Fruit fly (Drosophila melanogaster) whole organism, embryonic: Measurements from ENCODE around the gene PIG-U.
A peak's percentile ranks its signal among the peaks of the same experiment; 100 is the strongest.

Source experiments
- Ada2b ChIP-seq: fragments of 200-800 bp; sonication (Bioruptor generic); IDR thresholded peaks from 2 replicates; pipeline ENCODE4 v1.3.6; 2022; ENCODE audit warnings: missing biosample characterization, missing genetic modification characterization
- CG10147 ChIP-seq: fragments of 200-800 bp; sonication (Bioruptor generic); optimal IDR thresholded peaks from 2 replicates; lab custom pipeline; 2019; ENCODE audit warnings: missing biosample characterization, mild to moderate bottlenecking, missing genetic modification characterization, moderate library complexity
- CG10274 ChIP-seq: fragments of 200-800 bp; sonication (Bioruptor generic); optimal IDR thresholded peaks from 3 replicates; lab custom pipeline; 2017; ENCODE audit warnings: missing biosample characterization, mild to moderate bottlenecking, missing genetic modification characterization
- CG10366 ChIP-seq: fragments of 200-800 bp; sonication (Bioruptor generic); IDR thresholded peaks from 2 replicates; pipeline ENCODE4 v1.3.6; 2022; ENCODE audit warnings: missing biosample characterization, missing genetic modification characterization
- CG11093 ChIP-seq: fragments of 200-800 bp; sonication (Bioruptor generic); IDR thresholded peaks from 3 replicates; pipeline ENCODE4 v1.3.6; 2022; ENCODE audit warnings: missing biosample characterization, missing genetic modification characterization
- CG11456 ChIP-seq: fragments of 200-800 bp; sonication (Bioruptor generic); IDR thresholded peaks from 3 replicates; pipeline ENCODE4 v1.3.6; 2022; ENCODE audit warnings: missing biosample characterization, missing genetic modification characterization
- CG12391 ChIP-seq: fragments of 200-800 bp; sonication (Bioruptor generic); optimal IDR thresholded peaks from 3 replicates; lab custom pipeline; 2018; ENCODE audit warnings: missing biosample characterization, mild to moderate bottlenecking, missing genetic modification characterization, moderate library complexity
- CG12659 ChIP-seq: fragments of 200-800 bp; sonication (Bioruptor generic); optimal IDR thresholded peaks from 3 replicates; lab custom pipeline; 2017; ENCODE audit warnings: mild to moderate bottlenecking, missing biosample characterization, missing genetic modification reagents, missing genetic modification characterization
- CG14014 ChIP-seq: fragments of 200-800 bp; sonication (Bioruptor generic); IDR thresholded peaks from 2 replicates; pipeline ENCODE4 v1.3.6; 2022; ENCODE audit warnings: missing biosample characterization, missing genetic modification characterization
- CG15073 ChIP-seq: fragments of 200-800 bp; sonication (Bioruptor generic); optimal IDR thresholded peaks from 2 replicates; lab custom pipeline; 2016; ENCODE audit warnings: missing biosample characterization, missing genetic modification characterization
- CG15696 ChIP-seq: fragments of 200-800 bp; sonication (Bioruptor generic); optimal IDR thresholded peaks from 2 replicates; lab custom pipeline; 2019; ENCODE audit warnings: missing biosample characterization, mild to moderate bottlenecking, missing genetic modification characterization, moderate library complexity
- CG18764 ChIP-seq: fragments of 200-800 bp; sonication (Bioruptor generic); optimal IDR thresholded peaks from 3 replicates; lab custom pipeline; 2016; ENCODE audit warnings: missing biosample characterization, missing genetic modification characterization
- CG43689 ChIP-seq: fragments of 200-800 bp; sonication (Bioruptor generic); IDR thresholded peaks from 2 replicates; pipeline ENCODE4 v1.3.6; 2022; ENCODE audit warnings: missing biosample characterization, missing genetic modification characterization
- CG4617 ChIP-seq: fragments of 200-800 bp; sonication (Bioruptor generic); optimal IDR thresholded peaks from 3 replicates; lab custom pipeline; 2016; ENCODE audit warnings: missing biosample characterization, missing genetic modification characterization, borderline replicate concordance
- CG7372 ChIP-seq: fragments of 200-800 bp; sonication (Bioruptor generic); IDR thresholded peaks from 2 replicates; pipeline ENCODE4 v1.3.6; 2022; ENCODE audit warnings: missing biosample characterization, missing genetic modification characterization
- CG8388 ChIP-seq: fragments of 200-800 bp; sonication (Bioruptor generic); optimal IDR thresholded peaks from 2 replicates; lab custom pipeline; 2019; ENCODE audit warnings: missing biosample characterization, mild to moderate bottlenecking, missing genetic modification characterization, moderate library complexity
- CoRest ChIP-seq: fragments of 200-800 bp; sonication (Bioruptor generic); optimal IDR thresholded peaks from 3 replicates; lab custom pipeline; 2018; ENCODE audit warnings: missing biosample characterization, mild to moderate bottlenecking, missing genetic modification characterization, moderate library complexity
- CrebB ChIP-seq: fragments of 200-800 bp; sonication (Bioruptor generic); optimal IDR thresholded peaks from 3 replicates; lab custom pipeline; 2018; ENCODE audit warnings: missing biosample characterization, mild to moderate bottlenecking, missing genetic modification characterization
- E2f1 ChIP-seq: fragments of 200-800 bp; sonication (Bioruptor generic); IDR thresholded peaks from 2 replicates; pipeline ENCODE4 v1.3.6; 2022; ENCODE audit warnings: missing biosample characterization, missing genetic modification characterization
- Eip74EF ChIP-seq, 2 experiments: fragments of 200-800 bp in 1 of 2; fragments of >200 bp in 1 of 2; sonication (Bioruptor generic) in 1 of 2; optimal IDR thresholded peaks; 2 replicates each; lab custom pipeline; 2017 to 2019; ENCODE audit warnings: missing biosample characterization in 2 of 2, missing genetic modification characterization in 2 of 2, mild to moderate bottlenecking in 1 of 2, moderate library complexity in 1 of 2
- Ets97D ChIP-seq: fragments of 200-800 bp; sonication (Bioruptor generic); optimal IDR thresholded peaks from 3 replicates; lab custom pipeline; 2016; ENCODE audit warnings: missing biosample characterization, missing genetic modification characterization
- GATAe ChIP-seq: fragments of 200-800 bp; sonication (Bioruptor generic); conservative IDR thresholded peaks from 2 replicates; pipeline ENCODE4 v1.3.6; 2022; ENCODE audit warnings: missing biosample characterization, missing genetic modification characterization
- Hey ChIP-seq: fragments of 200-800 bp; sonication (Bioruptor generic); optimal IDR thresholded peaks from 3 replicates; lab custom pipeline; 2018; ENCODE audit warnings: missing biosample characterization, mild to moderate bottlenecking, missing genetic modification characterization
- NK7.1 ChIP-seq: fragments of 200-800 bp; sonication (Bioruptor generic); optimal IDR thresholded peaks from 3 replicates; lab custom pipeline; 2016; ENCODE audit warnings: missing biosample characterization, missing genetic modification characterization
- Rfx ChIP-seq: fragments of 200-800 bp; sonication (Bioruptor generic); IDR thresholded peaks from 2 replicates; pipeline ENCODE4 v1.3.6; 2022; ENCODE audit warnings: missing biosample characterization, missing genetic modification characterization
- Scr ChIP-seq: fragments of 200-800 bp; sonication (Bioruptor generic); IDR thresholded peaks from 2 replicates; pipeline ENCODE4 v1.3.6; 2022; ENCODE audit warnings: missing biosample characterization, missing genetic modification characterization; ENCODE audit not compliant: partially characterized antibody
- Ssrp ChIP-seq: fragments of 200-800 bp; sonication (Bioruptor generic); optimal IDR thresholded peaks from 2 replicates; lab custom pipeline; 2018; ENCODE audit warnings: missing biosample characterization, mild to moderate bottlenecking, missing genetic modification characterization, moderate library complexity
- Tbp ChIP-seq: fragments of >200 bp; optimal IDR thresholded peaks from 2 replicates; lab custom pipeline; 2018; ENCODE audit warnings: missing biosample characterization, missing genetic modification characterization
- ac ChIP-seq: fragments of 200-800 bp; sonication (Bioruptor generic); optimal IDR thresholded peaks from 3 replicates; lab custom pipeline; 2017; ENCODE audit warnings: missing biosample characterization, mild to moderate bottlenecking, missing genetic modification characterization
- ase ChIP-seq: fragments of 200-800 bp; sonication (Bioruptor generic); IDR thresholded peaks from 3 replicates; pipeline ENCODE4 v1.3.6; 2022; ENCODE audit warnings: missing biosample characterization, missing genetic modification characterization
- bbx ChIP-seq: fragments of 200-800 bp; sonication (Bioruptor generic); IDR thresholded peaks from 2 replicates; pipeline ENCODE4 v1.3.6; 2022; ENCODE audit warnings: missing biosample characterization, missing genetic modification characterization; ENCODE audit not compliant: partially characterized antibody
- bcd ChIP-seq: fragments of 200-800 bp; sonication (Bioruptor generic); optimal IDR thresholded peaks from 2 replicates; lab custom pipeline; 2017; ENCODE audit warnings: missing biosample characterization, mild to moderate bottlenecking, missing genetic modification characterization
- bowl ChIP-seq: fragments of 200-800 bp; sonication (Bioruptor generic); IDR thresholded peaks from 2 replicates; pipeline ENCODE4 v1.3.6; 2022; ENCODE audit warnings: missing biosample characterization, missing genetic modification characterization
- cg ChIP-seq: fragments of 200-800 bp; sonication (Bioruptor generic); optimal IDR thresholded peaks from 3 replicates; lab custom pipeline; 2019; ENCODE audit warnings: missing biosample characterization, mild to moderate bottlenecking, missing genetic modification characterization, moderate library complexity
- chif ChIP-seq, 2 experiments: fragments of 200-800 bp; sonication (Bioruptor generic); optimal IDR thresholded peaks; 3 replicates each; lab custom pipeline; 2016; ENCODE audit warnings: missing biosample characterization in 2 of 2, missing genetic modification characterization in 2 of 2
- corto ChIP-seq: fragments of 200-800 bp; sonication (Bioruptor generic); optimal IDR thresholded peaks from 2 replicates; lab custom pipeline; 2016; ENCODE audit warnings: missing biosample characterization, mild to moderate bottlenecking, missing genetic modification characterization, moderate library complexity
- croc ChIP-seq: fragments of 200-800 bp; sonication (Bioruptor generic); conservative IDR thresholded peaks from 3 replicates; pipeline ENCODE4 v1.3.6; 2022; ENCODE audit warnings: missing biosample characterization, missing genetic modification characterization
- crp ChIP-seq, 2 experiments: fragments of 200-800 bp; sonication (Bioruptor generic); optimal IDR thresholded peaks; 2 replicates in 1 of 2; 3 replicates in 1 of 2; lab custom pipeline; 2017; ENCODE audit warnings: missing biosample characterization in 2 of 2, missing genetic modification characterization in 2 of 2, mild to moderate bottlenecking in 1 of 2, moderate library complexity in 1 of 2
- dm ChIP-seq: fragments of 200-800 bp; sonication (Bioruptor generic); optimal IDR thresholded peaks from 3 replicates; lab custom pipeline; 2016; ENCODE audit warnings: missing biosample characterization, missing genetic modification characterization
- grn ChIP-seq: fragments of 200-800 bp; sonication (Bioruptor generic); optimal IDR thresholded peaks from 3 replicates; lab custom pipeline; 2017; ENCODE audit warnings: missing biosample characterization, missing genetic modification characterization
- h ChIP-seq: fragments of >200 bp; optimal IDR thresholded peaks from 2 replicates; lab custom pipeline; 2017
- lilli ChIP-seq: fragments of 200-800 bp; sonication (Bioruptor generic); optimal IDR thresholded peaks from 3 replicates; lab custom pipeline; 2016; ENCODE audit warnings: missing biosample characterization, missing genetic modification characterization
- maf-S ChIP-seq: fragments of 200-800 bp; sonication (Bioruptor generic); optimal IDR thresholded peaks from 2 replicates; lab custom pipeline; 2016; ENCODE audit warnings: missing biosample characterization, missing genetic modification characterization
- ro ChIP-seq: fragments of 200-800 bp; sonication (Bioruptor generic); IDR thresholded peaks from 2 replicates; pipeline ENCODE4 v1.3.6; 2022; ENCODE audit warnings: missing biosample characterization, missing genetic modification characterization
- run ChIP-seq: fragments of 200-800 bp; sonication (Bioruptor generic); optimal IDR thresholded peaks from 3 replicates; lab custom pipeline; 2018; ENCODE audit warnings: missing biosample characterization, mild to moderate bottlenecking, missing genetic modification characterization
- sens-2 ChIP-seq: fragments of 200-800 bp; sonication (Bioruptor generic); IDR thresholded peaks from 2 replicates; pipeline ENCODE4 v1.3.6; 2022; ENCODE audit warnings: missing biosample characterization, missing genetic modification characterization
- sob ChIP-seq: fragments of 200-800 bp; sonication (Bioruptor generic); IDR thresholded peaks from 2 replicates; pipeline ENCODE4 v1.3.6; 2022; ENCODE audit warnings: missing biosample characterization, missing genetic modification characterization
- ttk ChIP-seq: fragments of 200-800 bp; sonication (Bioruptor generic); IDR thresholded peaks from 2 replicates; pipeline ENCODE4 v2.1.2; 2022; ENCODE audit warnings: missing biosample characterization, missing genetic modification characterization
- tx ChIP-seq: fragments of 200-800 bp; sonication (Bioruptor generic); optimal IDR thresholded peaks from 2 replicates; lab custom pipeline; 2016; ENCODE audit warnings: missing biosample characterization, missing genetic modification characterization
- vvl ChIP-seq: fragments of 200-800 bp; sonication (Bioruptor generic); IDR thresholded peaks from 2 replicates; pipeline ENCODE4 v1.3.6; 2022; ENCODE audit warnings: missing biosample characterization, missing genetic modification characterization
- wek ChIP-seq: fragments of 200-800 bp; sonication (Bioruptor generic); optimal IDR thresholded peaks from 3 replicates; lab custom pipeline; 2018; ENCODE audit warnings: missing biosample characterization, mild to moderate bottlenecking, missing genetic modification characterization, moderate library complexity

Gene PIG-U

dm6 chr2L:8521724-8522309 is 6.9 kb downstream of the PIG-U start, which contains the start of gene Acer (continued):
- TF ChIP-seq vvl (no peak), bbx (peak; percentile 56; the same call in 1 of the 2 replicates), Ets97D (GFP tag; lab: Kevin White, UChicago) (peak; percentile 6), CG15073 (GFP tag; lab: Kevin White, UChicago) (no peak), CG4617 (GFP tag; lab: Kevin White, UChicago) (no peak), cg (peak; percentile 70), Ada2b (GFP tag; lab: Robert Waterston, UW) (no peak), ttk (GFP tag; lab: Robert Waterston, UW) (no peak), Scr (peak; percentile 35; the same call in 1 of the 2 replicates), CG11456 (GFP tag; lab: Robert Waterston, UW) (no peak), dm (GFP tag; lab: Kevin White, UChicago) (no peak), CG18764 (no peak), wek (GFP tag; lab: Kevin White, UChicago) (peak; percentile 95), tx (GFP tag; lab: Kevin White, UChicago) (no peak), E2f1 (GFP tag; lab: Robert Waterston, UW) (no peak), Tbp (GFP tag; lab: Kevin White, UChicago) (no peak), CG15696 (tag; lab: Kevin White, UChicago) (no peak), NK7.1 (no peak), lilli (GFP tag; lab: Kevin White, UChicago) (no peak), ase (GFP tag; lab: Robert Waterston, UW) (no peak), CG8388 (GFP tag; lab: Kevin White, UChicago) (no peak), bcd (GFP tag; lab: Kevin White, UChicago) (no peak), CG12391 (tag; lab: Kevin White, UChicago) (no peak), CrebB (tag; lab: Kevin White, UChicago) (no peak), CG14014 (GFP tag; lab: Robert Waterston, UW) (no peak), CG10147 (GFP tag; lab: Kevin White, UChicago) (no peak), ro (GFP tag; lab: Robert Waterston, UW) (no peak), CoRest (peak; percentile 32), sens-2 (GFP tag; lab: Robert Waterston, UW) (no peak), CG11093 (GFP tag; lab: Robert Waterston, UW) (no peak), sob (GFP tag; lab: Robert Waterston, UW) (no peak), run (no peak), ac (GFP tag; lab: Kevin White, UChicago) (peak; percentile 78), CG10274 (GFP tag; lab: Kevin White, UChicago) (peak; percentile 37), crp (GFP tag; optimal IDR thresholded peaks at IDR 0.05; lab: Kevin White, UChicago) (peak; percentile 53 to 91), bowl (no peak), h (lab: Kevin White, UChicago) (no peak), croc (GFP tag; lab: Robert Waterston, UW) (no peak), CG10366 (GFP tag; lab: Robert Waterston, UW) (no peak), maf-S (GFP tag; lab: Kevin White, UChicago) (no peak), CG12659 (GFP tag; lab: Kevin White, UChicago) (peak; percentile 32), Eip74EF (GFP tag; optimal IDR thresholded peaks at IDR 0.05; lab: Kevin White, UChicago) (no peak), CG43689 (no peak), grn (GFP tag; lab: Kevin White, UChicago) (no peak), Ssrp (tag; lab: Kevin White, UChicago) (no peak), GATAe (GFP tag; lab: Robert Waterston, UW) (no peak), Rfx (GFP tag; lab: Robert Waterston, UW) (no peak), CG7372 (GFP tag; lab: Robert Waterston, UW) (no peak), Hey (no peak), chif (GFP tag; optimal IDR thresholded peaks at IDR 0.05; lab: Kevin White, UChicago) (no peak), corto (GFP tag; lab: Kevin White, UChicago) (no peak)
